Worm (Caenorhabditis elegans) whole organism, young adult: ENCODE data around the gene C32D5.14.
A peak's percentile ranks its signal among the peaks of the same experiment; 100 is the strongest.

Experiments used
- B0035.1 ChIP-seq: sonication (generic microtip); optimal IDR thresholded peaks from 2 replicates; lab custom pipeline; 2016; ENCODE audit warnings: missing genetic modification characterization, mild to moderate bottlenecking, missing compliant biosample characterization, missing genotype, missing genetic modification reagents
- C06A6.2 ChIP-seq: fragments of 200-800 bp; sonication (Bioruptor generic); conservative IDR thresholded peaks from 2 replicates; pipeline ENCODE4 v1.3.6; 2022; ENCODE audit warnings: missing genetic modification characterization, missing compliant biosample characterization
- D2030.7 ChIP-seq: fragments of 200-800 bp; sonication (Bioruptor generic); IDR thresholded peaks from 2 replicates; pipeline ENCODE4 v1.3.6; 2022; ENCODE audit warnings: missing genetic modification reagents, missing genetic modification characterization, missing compliant biosample characterization
- F10E7.11 ChIP-seq: sonication (generic microtip); optimal IDR thresholded peaks from 2 replicates; lab custom pipeline; 2017; ENCODE audit warnings: mild to moderate bottlenecking, missing genetic modification characterization, moderate library complexity, missing compliant biosample characterization
- F39B2.1 ChIP-seq: fragments of 200-800 bp; sonication (Bioruptor generic); IDR thresholded peaks from 2 replicates; pipeline ENCODE4 v1.3.6; 2022; ENCODE audit warnings: missing genetic modification reagents, missing genetic modification characterization, missing compliant biosample characterization
- F57A8.1 ChIP-seq: fragments of 200-800 bp; sonication (Bioruptor generic); optimal IDR thresholded peaks from 2 replicates; lab custom pipeline; 2018; ENCODE audit warnings: mild to moderate bottlenecking, missing genetic modification characterization, moderate library complexity, missing compliant biosample characterization
- K11D2.4 ChIP-seq: fragments of 200-800 bp; sonication (Bioruptor generic); IDR thresholded peaks from 2 replicates; pipeline ENCODE4 v1.3.6; 2022; ENCODE audit warnings: missing genetic modification reagents, missing genetic modification characterization, missing compliant biosample characterization
- T07F8.4 ChIP-seq: sonication (generic microtip); optimal IDR thresholded peaks from 2 replicates; lab custom pipeline; 2016; ENCODE audit warnings: mild to moderate bottlenecking, missing genetic modification characterization, moderate library complexity, missing compliant biosample characterization
- Y53F4B.3 ChIP-seq: fragments of 200-800 bp; sonication (Bioruptor generic); IDR thresholded peaks from 2 replicates; pipeline ENCODE4 v1.3.6; 2022; ENCODE audit warnings: missing genetic modification reagents, missing genetic modification characterization, missing compliant biosample characterization
- Y53G8AR.9 ChIP-seq: fragments of 200-800 bp; sonication (Bioruptor generic); conservative IDR thresholded peaks from 2 replicates; pipeline ENCODE4 v1.3.6; 2022; ENCODE audit warnings: missing genetic modification reagents, missing genetic modification characterization, missing compliant biosample characterization
- Y56A3A.18 ChIP-seq: fragments of 200-800 bp; sonication (Bioruptor generic); IDR thresholded peaks from 2 replicates; pipeline ENCODE4 v1.3.6; 2022; ENCODE audit warnings: missing genetic modification reagents, missing genetic modification characterization, missing compliant biosample characterization
- Y67H2A.10 ChIP-seq: fragments of 200-800 bp; sonication (Bioruptor generic); conservative IDR thresholded peaks from 2 replicates; pipeline ENCODE4 v1.3.6; 2022; ENCODE audit warnings: missing genetic modification reagents, missing genetic modification characterization, missing compliant biosample characterization
- ZK185.1 ChIP-seq: sonication (generic microtip); optimal IDR thresholded peaks from 2 replicates; lab custom pipeline; 2016; ENCODE audit warnings: mild to moderate bottlenecking, missing genetic modification characterization, missing compliant biosample characterization; ENCODE audit not compliant: poor library complexity, severe bottlenecking
- akir-1 ChIP-seq: fragments of 200-800 bp; sonication (Bioruptor generic); optimal IDR thresholded peaks from 2 replicates; lab custom pipeline; 2018; ENCODE audit warnings: mild to moderate bottlenecking, missing genetic modification characterization, moderate library complexity, missing compliant biosample characterization
- attf-5 ChIP-seq: fragments of 200-800 bp; sonication (Bioruptor generic); optimal IDR thresholded peaks from 2 replicates; lab custom pipeline; 2018; ENCODE audit warnings: mild to moderate bottlenecking, missing genetic modification characterization, missing compliant biosample characterization
- bed-2 ChIP-seq: fragments of 200-800 bp; sonication (Bioruptor generic); IDR thresholded peaks from 2 replicates; pipeline ENCODE4 v1.3.6; 2022; ENCODE audit warnings: missing genetic modification reagents, missing genetic modification characterization, missing compliant biosample characterization
- cebp-1 ChIP-seq, 2 experiments: fragments of 200-800 bp in 1 of 2; sonication (Bioruptor generic) in 1 of 2; sonication (generic microtip) in 1 of 2; IDR thresholded peaks in 1 of 2; optimal IDR thresholded peaks in 1 of 2; 2 replicates each; pipeline versions ENCODE4 v1.3.6 to Lab custom; 2017 to 2022; ENCODE audit warnings: missing compliant biosample characterization in 2 of 2, missing genetic modification characterization in 2 of 2, mild to moderate bottlenecking in 1 of 2, missing genetic modification reagents in 1 of 2, moderate library complexity in 1 of 2
- ceh-40 ChIP-seq: fragments of 200-800 bp; sonication (Bioruptor generic); IDR thresholded peaks from 2 replicates; pipeline ENCODE4 v1.3.6; 2022; ENCODE audit warnings: missing genetic modification characterization, missing compliant biosample characterization
- ceh-58 ChIP-seq: fragments of 200-800 bp; sonication (Bioruptor generic); IDR thresholded peaks from 2 replicates; pipeline ENCODE4 v1.3.6; 2022; ENCODE audit warnings: missing genetic modification characterization, missing compliant biosample characterization
- dpff-1 ChIP-seq: sonication (generic microtip); optimal IDR thresholded peaks from 2 replicates; lab custom pipeline; 2017; ENCODE audit warnings: mild to moderate bottlenecking, missing genetic modification characterization, missing compliant biosample characterization
- egrh-3 ChIP-seq: fragments of 200-800 bp; sonication (Bioruptor generic); IDR thresholded peaks from 2 replicates; pipeline ENCODE4 v1.3.6; 2022; ENCODE audit warnings: missing genetic modification reagents, missing genetic modification characterization, missing compliant biosample characterization
- fkh-3 ChIP-seq: sonication (generic microtip); optimal IDR thresholded peaks from 2 replicates; lab custom pipeline; 2016; ENCODE audit warnings: mild to moderate bottlenecking, missing genetic modification characterization, missing compliant biosample characterization
- gei-17 ChIP-seq: fragments of 200-800 bp; sonication (Bioruptor generic); optimal IDR thresholded peaks from 2 replicates; lab custom pipeline; 2018; ENCODE audit warnings: mild to moderate bottlenecking, missing genetic modification characterization, missing compliant biosample characterization
- hlh-12 ChIP-seq: sonication (generic microtip); optimal IDR thresholded peaks from 2 replicates; lab custom pipeline; 2016; ENCODE audit warnings: missing genetic modification characterization, missing compliant biosample characterization
- hlh-26 ChIP-seq: fragments of 200-800 bp; sonication (Bioruptor generic); conservative IDR thresholded peaks from 2 replicates; pipeline ENCODE4 v1.3.6; 2022; ENCODE audit warnings: missing genetic modification reagents, missing genetic modification characterization, missing compliant biosample characterization
- hmg-1.2 ChIP-seq: fragments of 200-800 bp; sonication (Bioruptor generic); IDR thresholded peaks from 2 replicates; pipeline ENCODE4 v1.3.6; 2022; ENCODE audit warnings: missing genetic modification reagents, missing genetic modification characterization, missing compliant biosample characterization
- hsf-1 ChIP-seq: fragments of 200-800 bp; sonication (Bioruptor generic); IDR thresholded peaks from 2 replicates; pipeline ENCODE4 v1.3.6; 2022; ENCODE audit warnings: missing genetic modification reagents, missing genetic modification characterization, missing compliant biosample characterization
- madf-3 ChIP-seq: fragments of 200-800 bp; sonication (Bioruptor generic); IDR thresholded peaks from 2 replicates; pipeline ENCODE4 v1.3.6; 2022; ENCODE audit warnings: missing genetic modification reagents, missing genetic modification characterization, missing compliant biosample characterization
- mcd-1 ChIP-seq: fragments of 200-800 bp; sonication (Bioruptor generic); IDR thresholded peaks from 2 replicates; pipeline ENCODE4 v1.3.6; 2022; ENCODE audit warnings: missing genetic modification reagents, missing genetic modification characterization, missing compliant biosample characterization
- mxl-1 ChIP-seq: sonication (generic microtip); optimal IDR thresholded peaks from 2 replicates; lab custom pipeline; 2016; ENCODE audit warnings: missing genetic modification characterization, missing compliant biosample characterization
- nfya-1 ChIP-seq: sonication (generic microtip); optimal IDR thresholded peaks from 2 replicates; lab custom pipeline; 2017; ENCODE audit warnings: antibody characterized with exemption, missing compliant biosample characterization, missing genetic modification characterization, borderline replicate concordance; ENCODE audit not compliant: insufficient read depth
- nfya-2 ChIP-seq: fragments of 200-800 bp; sonication (Bioruptor generic); IDR thresholded peaks from 2 replicates; pipeline ENCODE4 v1.3.6; 2022; ENCODE audit warnings: missing genetic modification reagents, missing genetic modification characterization, missing compliant biosample characterization
- nhr-120 ChIP-seq: fragments of 200-800 bp; sonication (Bioruptor generic); IDR thresholded peaks from 2 replicates; pipeline ENCODE4 v1.3.6; 2022; ENCODE audit warnings: missing genetic modification characterization, missing compliant biosample characterization
- nhr-80 ChIP-seq: sonication (generic microtip); optimal IDR thresholded peaks from 2 replicates; lab custom pipeline; 2016; ENCODE audit warnings: missing genetic modification characterization, missing compliant biosample characterization
- rcor-1 ChIP-seq: fragments of 200-800 bp; sonication (Bioruptor generic); IDR thresholded peaks from 2 replicates; pipeline ENCODE4 v1.3.6; 2022; ENCODE audit warnings: missing genetic modification reagents, missing genetic modification characterization, missing compliant biosample characterization
- rec-8 ChIP-seq, 2 experiments: sonication (generic microtip); optimal IDR thresholded peaks; 2 replicates each; lab custom pipeline; 2016; ENCODE audit warnings: mild to moderate bottlenecking in 2 of 2, missing genetic modification characterization in 2 of 2, missing genetic modification reagents in 2 of 2, missing genotype in 2 of 2, missing biosample characterization in 1 of 2, missing compliant biosample characterization in 1 of 2, moderate library complexity in 1 of 2
- sdz-38 ChIP-seq: sonication (generic microtip); optimal IDR thresholded peaks from 2 replicates; lab custom pipeline; 2016; ENCODE audit warnings: missing genotype, missing genetic modification characterization, missing compliant biosample characterization
- snpc-3.4 ChIP-seq: sonication (generic microtip); optimal IDR thresholded peaks from 2 replicates; lab custom pipeline; 2017; ENCODE audit warnings: missing genetic modification characterization, mild to moderate bottlenecking, missing compliant biosample characterization, antibody characterized with exemption, moderate library complexity, missing genotype, missing genetic modification reagents
- somi-1 ChIP-seq: fragments of 200-800 bp; sonication (Bioruptor generic); optimal IDR thresholded peaks from 2 replicates; lab custom pipeline; 2018; ENCODE audit warnings: mild to moderate bottlenecking, missing genetic modification characterization, missing compliant biosample characterization
- tbp1 ChIP-seq: fragments of 200-800 bp; sonication (Bioruptor generic); optimal IDR thresholded peaks from 2 replicates; lab custom pipeline; 2018; ENCODE audit warnings: mild to moderate bottlenecking, missing genetic modification characterization, missing compliant biosample characterization
- tbx-9 ChIP-seq: sonication (generic microtip); optimal IDR thresholded peaks from 2 replicates; lab custom pipeline; 2016; ENCODE audit warnings: borderline replicate concordance, missing genetic modification characterization, inconsistent platforms, missing compliant biosample characterization
- tlf-1 ChIP-seq: fragments of 200-800 bp; sonication (Bioruptor generic); optimal IDR thresholded peaks from 2 replicates; lab custom pipeline; 2018; ENCODE audit warnings: mild to moderate bottlenecking, missing genetic modification characterization, missing compliant biosample characterization
- unc-62 ChIP-seq: fragments of 150-350 bp; optimal IDR thresholded peaks from 2 replicates; lab custom pipeline; 2014; ENCODE audit warnings: missing biosample characterization, missing genetic modification reagents, missing genetic modification characterization
- zim-3 ChIP-seq: sonication (generic microtip); optimal IDR thresholded peaks from 2 replicates; lab custom pipeline; 2017; ENCODE audit warnings: mild to moderate bottlenecking, missing genetic modification characterization, moderate library complexity, missing compliant biosample characterization
- ztf-26 ChIP-seq: sonication (generic microtip); optimal IDR thresholded peaks from 2 replicates; lab custom pipeline; 2017; ENCODE audit warnings: missing genetic modification characterization, missing compliant biosample characterization
- ztf-28 ChIP-seq: fragments of 200-800 bp; sonication (Bioruptor generic); IDR thresholded peaks from 2 replicates; pipeline ENCODE4 v1.3.6; 2022; ENCODE audit warnings: missing genetic modification reagents, missing genetic modification characterization, missing compliant biosample characterization

The C32D5.14 gene

ce11 chrII:6347341-6348118 is 12.2 kb downstream of the C32D5.14 start, which contains the start of gene lgg-1 (continued):
- TF ChIP-seq snpc-3.4 (tag; lab: Kevin White, UChicago) (no peak), cebp-1 (GFP tag; IDR thresholded peaks at IDR 0.05; lab: Robert Waterston, UW) (peak; percentile 87), cebp-1 (tag; optimal IDR thresholded peaks at IDR 0.05; lab: Kevin White, UChicago) (peak; percentile 96), hlh-12 (tag; lab: Kevin White, UChicago) (no peak), nfya-1 (tag; lab: Kevin White, UChicago) (no peak), akir-1 (GFP tag; lab: Kevin White, UChicago) (no peak), Y67H2A.10 (GFP tag; lab: Robert Waterston, UW) (peak; percentile 18; the same call in 1 of the 2 replicates), ztf-28 (GFP tag; lab: Robert Waterston, UW) (no peak), dpff-1 (no peak), somi-1 (GFP tag; lab: Kevin White, UChicago) (no peak), ZK185.1 (tag; lab: Kevin White, UChicago) (peak; percentile 72), tbp1 (GFP tag; lab: Kevin White, UChicago) (peak; percentile 44), mcd-1 (GFP tag; lab: Robert Waterston, UW) (peak; percentile 56), F10E7.11 (no peak), B0035.1 (tag; lab: Kevin White, UChicago) (no peak), F57A8.1 (GFP tag; lab: Kevin White, UChicago) (peak; percentile 0), gei-17 (GFP tag; lab: Kevin White, UChicago) (no peak), ceh-40 (GFP tag; lab: Robert Waterston, UW) (0 out of 2 replicates have a peak, but pooled peaks have one; percentile 16), nhr-80 (tag; lab: Kevin White, UChicago) (no peak), ztf-26 (tag; lab: Kevin White, UChicago) (peak; percentile 21), rec-8 (tag; optimal IDR thresholded peaks at IDR 0.05; lab: Kevin White, UChicago) (no peak), Y53F4B.3 (GFP tag; lab: Robert Waterston, UW) (no peak), Y56A3A.18 (no peak), mxl-1 (tag; lab: Kevin White, UChicago) (peak; percentile 14), egrh-3 (GFP tag; lab: Robert Waterston, UW) (peak; percentile 29; the same call in 1 of the 2 replicates), fkh-3 (tag; lab: Kevin White, UChicago) (no peak), sdz-38 (no peak), ceh-58 (GFP tag; lab: Robert Waterston, UW) (no peak), nfya-2 (no peak), unc-62 (no peak), rcor-1 (no peak), D2030.7 (GFP tag; lab: Robert Waterston, UW) (no peak), F39B2.1 (GFP tag; lab: Robert Waterston, UW) (no peak), tbx-9 (tag; lab: Kevin White, UChicago) (no peak)

ce11 chrII:6348360-6348759 is 13.1 kb downstream of the C32D5.14 start:
- peak; percentile 82 for TF ChIP-seq attf-5 (GFP tag; lab: Kevin White, UChicago)
- TF ChIP-seq ztf-28 (GFP tag; lab: Robert Waterston, UW), result no peak
- TF ChIP-seq K11D2.4 (GFP tag; lab: Robert Waterston, UW), result peak; percentile 80
- TF ChIP-seq tlf-1, result peak; percentile 64
- TF ChIP-seq tbp1 (GFP tag; lab: Kevin White, UChicago), result peak; percentile 53
- peak; percentile 74 for TF ChIP-seq Y67H2A.10 (GFP tag; lab: Robert Waterston, UW)
- 0 out of 2 replicates have a peak, but pooled peaks have one; percentile 53 for TF ChIP-seq hsf-1 (GFP tag; lab: Robert Waterston, UW)
- TF ChIP-seq nhr-120, result no peak
- TF ChIP-seq mcd-1 (GFP tag; lab: Robert Waterston, UW), result peak; percentile 85
- 0 out of 2 replicates have a peak, but pooled peaks have one; percentile 67 for TF ChIP-seq madf-3 (GFP tag; lab: Robert Waterston, UW)
- no peak for TF ChIP-seq F10E7.11
- TF ChIP-seq T07F8.4, result no peak
- TF ChIP-seq zim-3, result no peak
- TF ChIP-seq hmg-1.2, result peak; percentile 80
- no peak for TF ChIP-seq hlh-26 (GFP tag; lab: Robert Waterston, UW)
- peak; percentile 80 for TF ChIP-seq C06A6.2 (GFP tag; lab: Robert Waterston, UW)
- TF ChIP-seq bed-2 (GFP tag; lab: Robert Waterston, UW), result no peak
- peak; percentile 78 for TF ChIP-seq Y53G8AR.9 (GFP tag; lab: Robert Waterston, UW)
